Worm (Caenorhabditis elegans) whole organism, early embryonic: ENCODE results near the gene Y40A1A.3.
A peak's percentile ranks its signal among the peaks of the same experiment; 100 is the strongest.

Source experiments
- B0310.2 ChIP-seq: sonication (generic microtip); optimal IDR thresholded peaks from 2 replicates; lab custom pipeline; 2016; ENCODE audit warnings: mild to moderate bottlenecking, missing genetic modification characterization, missing compliant biosample characterization
- F13C5.2 ChIP-seq: sonication (generic microtip); optimal IDR thresholded peaks from 2 replicates; lab custom pipeline; 2017; ENCODE audit warnings: mild to moderate bottlenecking, missing genetic modification characterization, inconsistent platforms, missing compliant biosample characterization
- aly-1 ChIP-seq: sonication (generic microtip); optimal IDR thresholded peaks from 2 replicates; lab custom pipeline; 2016; ENCODE audit warnings: missing genetic modification characterization, missing compliant biosample characterization
- ama-1 ChIP-seq: fragments of 150-350 bp; optimal IDR thresholded peaks from 2 replicates; lab custom pipeline; 2014
- ceh-13 ChIP-seq: fragments of 200-800 bp; sonication (Bioruptor generic); optimal IDR thresholded peaks from 2 replicates; lab custom pipeline; 2018; ENCODE audit warnings: mild to moderate bottlenecking, missing genetic modification characterization, missing compliant biosample characterization
- ceh-36 ChIP-seq: sonication (generic microtip); optimal IDR thresholded peaks from 2 replicates; lab custom pipeline; 2016; ENCODE audit warnings: missing genetic modification characterization, inconsistent platforms, missing compliant biosample characterization
- ets-7 ChIP-seq: sonication (generic microtip); optimal IDR thresholded peaks from 2 replicates; lab custom pipeline; 2016; ENCODE audit warnings: missing genotype, missing genetic modification characterization, missing compliant biosample characterization
- flt-1 ChIP-seq: fragments of 200-800 bp; sonication (Bioruptor generic); IDR thresholded peaks from 2 replicates; pipeline ENCODE4 v1.3.6; 2022; ENCODE audit warnings: missing genetic modification characterization, missing compliant biosample characterization
- hmbx-1 ChIP-seq: sonication (generic microtip); optimal IDR thresholded peaks from 2 replicates; lab custom pipeline; 2016; ENCODE audit warnings: mild to moderate bottlenecking, missing genetic modification characterization, missing compliant biosample characterization
- hmg-4 ChIP-seq: fragments of 200-800 bp; sonication (Bioruptor generic); optimal IDR thresholded peaks from 2 replicates; lab custom pipeline; 2018; ENCODE audit warnings: mild to moderate bottlenecking, missing genetic modification characterization, missing compliant biosample characterization
- hnd-1 ChIP-seq: sonication (generic microtip); optimal IDR thresholded peaks from 2 replicates; lab custom pipeline; 2016; ENCODE audit warnings: missing genetic modification characterization, missing compliant biosample characterization
- pes-1 ChIP-seq: fragments of 200-800 bp; sonication (Bioruptor generic); IDR thresholded peaks from 2 replicates; pipeline ENCODE4 v1.3.6; 2022; ENCODE audit warnings: missing genetic modification reagents, missing genetic modification characterization, missing compliant biosample characterization
- scrt-1 ChIP-seq: fragments of 200-800 bp; sonication (Bioruptor generic); IDR thresholded peaks from 2 replicates; pipeline ENCODE4 v1.3.6; 2022; ENCODE audit warnings: missing genetic modification characterization, missing compliant biosample characterization
- sea-1 ChIP-seq: fragments of 200-800 bp; sonication (Bioruptor generic); conservative IDR thresholded peaks from 2 replicates; pipeline ENCODE4 v1.3.6; 2022; ENCODE audit warnings: missing genetic modification characterization, missing compliant biosample characterization
- tbx-11 ChIP-seq: fragments of 200-800 bp; sonication (Bioruptor generic); IDR thresholded peaks from 2 replicates; pipeline ENCODE4 v1.3.6; 2022; ENCODE audit warnings: missing genetic modification characterization, missing compliant biosample characterization
- tbx-37 ChIP-seq: fragments of 200-800 bp; sonication (Bioruptor generic); conservative IDR thresholded peaks from 2 replicates; pipeline ENCODE4 v1.3.6; 2022; ENCODE audit warnings: missing genetic modification reagents, missing genetic modification characterization, missing compliant biosample characterization
- tra-4 ChIP-seq: sonication (generic microtip); optimal IDR thresholded peaks from 2 replicates; lab custom pipeline; 2017; ENCODE audit warnings: missing genetic modification characterization, missing compliant biosample characterization

The Y40A1A.3 gene

DNA sequence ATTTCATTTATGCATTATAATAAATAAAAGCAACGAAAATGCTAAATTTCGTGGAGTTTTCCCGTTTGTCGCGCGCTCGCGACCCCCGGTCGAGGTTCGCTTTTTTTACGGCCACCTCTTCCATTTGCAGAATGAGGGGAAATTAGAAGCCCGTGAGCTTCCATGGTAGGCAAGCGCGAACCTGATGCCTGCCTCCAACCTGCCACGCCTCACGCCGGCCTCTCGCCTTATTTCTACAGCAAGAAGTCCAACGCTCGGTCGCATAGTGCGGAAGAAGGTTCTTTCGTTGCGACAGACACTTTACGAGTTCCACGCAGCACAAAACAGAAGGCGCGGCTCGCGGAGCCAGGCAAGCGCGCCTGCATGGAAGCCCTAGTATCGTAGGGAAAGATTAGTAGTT, 26.2 kb downstream of the Y40A1A.3 start:
- TF ChIP-seq pes-1 (GFP tag; lab: Robert Waterston, UW) (no peak), ceh-36 (tag; lab: Kevin White, UChicago) (no peak), hmg-4 (GFP tag; lab: Kevin White, UChicago) (no peak), hmbx-1 (tag; lab: Kevin White, UChicago) (no peak), F13C5.2 (no peak), hnd-1 (tag; lab: Kevin White, UChicago) (no peak), tbx-11 (GFP tag; lab: Robert Waterston, UW) (no peak), sea-1 (GFP tag; lab: Robert Waterston, UW) (no peak), ama-1 (lab: Kevin White, UChicago) (no peak), scrt-1 (GFP tag; lab: Robert Waterston, UW) (no peak), aly-1 (tag; lab: Kevin White, UChicago) (no peak), ets-7 (no peak), tra-4 (tag; lab: Kevin White, UChicago) (no peak), ceh-13 (GFP tag; lab: Kevin White, UChicago) (no peak), tbx-37 (GFP tag; lab: Robert Waterston, UW) (no peak), B0310.2 (tag; lab: Kevin White, UChicago) (no peak)

DNA sequence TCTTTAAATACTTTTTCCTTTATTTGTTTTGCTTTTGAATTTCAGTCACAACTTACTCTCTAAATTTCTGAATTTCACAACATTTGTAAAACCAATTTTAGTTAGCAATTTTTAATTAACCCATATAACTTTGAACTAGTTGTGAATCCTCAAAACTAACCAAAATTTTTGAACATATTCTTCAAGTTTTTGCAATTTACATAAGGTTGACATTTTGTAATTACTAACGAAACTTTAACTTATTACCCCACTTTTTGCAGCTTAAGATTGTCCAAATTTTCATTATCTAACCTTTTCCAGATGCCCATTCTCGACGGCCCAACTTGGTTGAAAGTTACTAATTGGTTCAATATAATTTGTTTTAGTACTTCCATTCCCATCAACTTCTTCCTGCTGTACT, 28.3 kb downstream of the Y40A1A.3 start, which contains the start of gene str-79:
Gene str-79 (plus strand): TSS at position 301 of the 400 bp plus-strand sequence.
- TF ChIP-seq ama-1 (lab: Kevin White, UChicago) (no peak), aly-1 (tag; lab: Kevin White, UChicago) (no peak), sea-1 (GFP tag; lab: Robert Waterston, UW) (no peak), ceh-36 (tag; lab: Kevin White, UChicago) (no peak), B0310.2 (tag; lab: Kevin White, UChicago) (no peak), scrt-1 (GFP tag; lab: Robert Waterston, UW) (no peak), F13C5.2 (no peak), tbx-37 (GFP tag; lab: Robert Waterston, UW) (no peak), tra-4 (tag; lab: Kevin White, UChicago) (no peak), tbx-11 (GFP tag; lab: Robert Waterston, UW) (no peak), ets-7 (no peak)

- TF ChIP-seq tra-4 (tag; lab: Kevin White, UChicago) (no peak), B0310.2 (tag; lab: Kevin White, UChicago) (no peak), aly-1 (tag; lab: Kevin White, UChicago) (no peak), pes-1 (GFP tag; lab: Robert Waterston, UW) (no peak), hnd-1 (tag; lab: Kevin White, UChicago) (no peak), F13C5.2 (peak; percentile 29), tbx-11 (GFP tag; lab: Robert Waterston, UW) (no peak)
Observed at ce11 chrX:1964828-1965227, 33.0 kb downstream of the Y40A1A.3 start.

- no peak for TF ChIP-seq tra-4 (tag; lab: Kevin White, UChicago)
- TF ChIP-seq ets-7 = no peak
- TF ChIP-seq hmbx-1 (tag; lab: Kevin White, UChicago) = no peak
- TF ChIP-seq pes-1 (GFP tag; lab: Robert Waterston, UW) = no peak
- no peak for TF ChIP-seq sea-1 (GFP tag; lab: Robert Waterston, UW)
- TF ChIP-seq hnd-1 (tag; lab: Kevin White, UChicago) = no peak
- TF ChIP-seq scrt-1 (GFP tag; lab: Robert Waterston, UW) = no peak
- no peak for TF ChIP-seq B0310.2 (tag; lab: Kevin White, UChicago)
Observed at ce11 chrX:1964411-1964810, 33.4 kb downstream of the Y40A1A.3 start.

DNA sequence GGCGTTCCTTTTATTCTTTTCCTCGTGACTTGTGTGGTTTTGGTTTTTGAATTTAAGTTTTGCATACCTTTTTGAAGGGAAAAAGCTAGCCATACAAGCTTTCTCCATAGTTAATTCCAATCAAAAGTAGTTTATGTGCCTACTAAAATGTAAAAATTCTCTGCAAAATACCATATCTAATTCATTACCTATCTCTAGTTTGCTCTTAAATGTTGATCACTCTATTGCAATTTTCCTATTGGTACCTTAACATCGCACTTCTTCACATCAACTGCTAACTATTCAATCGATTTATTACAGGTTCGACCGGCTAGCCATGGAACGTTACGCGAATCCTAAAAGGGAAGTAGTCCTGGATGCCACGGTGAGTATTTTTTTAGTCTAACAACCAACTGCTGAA, 35.6 kb downstream of the Y40A1A.3 start, which contains the start of gene F52D2.7:
Gene F52D2.7 (plus strand): TSS at position 301 of the 400 bp plus-strand sequence.
- TF ChIP-seq scrt-1 (GFP tag; lab: Robert Waterston, UW) (no peak), hnd-1 (tag; lab: Kevin White, UChicago) (no peak), aly-1 (tag; lab: Kevin White, UChicago) (no peak), tbx-11 (GFP tag; lab: Robert Waterston, UW) (no peak), hmbx-1 (tag; lab: Kevin White, UChicago) (no peak), ets-7 (no peak), hmg-4 (GFP tag; lab: Kevin White, UChicago) (no peak), ceh-13 (GFP tag; lab: Kevin White, UChicago) (no peak), F13C5.2 (no peak), tbx-37 (GFP tag; lab: Robert Waterston, UW) (no peak), flt-1 (GFP tag; lab: Robert Waterston, UW) (no peak), tra-4 (tag; lab: Kevin White, UChicago) (no peak)

DNA sequence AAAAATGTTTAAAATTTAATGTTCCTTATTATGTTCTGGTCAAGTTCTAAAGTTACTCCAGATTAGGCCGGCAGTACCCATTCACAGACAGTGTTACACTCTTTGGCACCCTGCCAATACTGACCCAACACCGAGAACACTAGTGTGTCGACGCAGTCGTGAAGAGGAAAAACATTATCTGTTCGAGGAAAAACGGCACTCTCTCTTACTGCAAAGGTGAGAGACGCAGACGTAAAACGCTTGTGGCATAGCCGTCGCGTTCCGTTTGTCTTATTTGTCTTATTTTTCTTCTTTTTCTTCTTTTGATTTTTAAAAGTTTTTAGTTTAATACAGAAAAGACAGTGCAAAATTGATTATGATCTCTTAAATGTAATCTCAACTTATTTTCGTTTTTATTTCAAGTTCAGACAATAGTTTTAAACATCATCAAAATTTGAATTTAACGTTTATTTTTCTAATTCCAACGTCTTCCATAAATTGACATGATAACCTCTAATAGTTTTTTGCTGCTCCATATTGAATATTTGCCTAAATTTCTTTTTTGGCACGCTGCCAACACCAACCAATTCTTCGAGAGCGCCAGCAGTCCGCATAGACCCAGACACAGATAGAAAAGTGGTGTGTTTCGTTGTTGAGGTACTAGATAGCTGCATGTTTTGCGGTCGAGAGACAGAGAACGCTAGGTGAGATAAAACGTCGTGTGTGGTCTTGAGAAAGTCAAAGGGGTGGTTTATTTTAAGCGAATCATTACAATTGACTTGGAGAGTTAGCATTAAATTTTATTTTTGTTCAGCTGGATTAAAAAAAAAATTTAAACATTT, 36.7 kb downstream of the Y40A1A.3 start:
- TF ChIP-seq tbx-37 (GFP tag; lab: Robert Waterston, UW) (no peak), flt-1 (GFP tag; lab: Robert Waterston, UW) (no peak)

DNA sequence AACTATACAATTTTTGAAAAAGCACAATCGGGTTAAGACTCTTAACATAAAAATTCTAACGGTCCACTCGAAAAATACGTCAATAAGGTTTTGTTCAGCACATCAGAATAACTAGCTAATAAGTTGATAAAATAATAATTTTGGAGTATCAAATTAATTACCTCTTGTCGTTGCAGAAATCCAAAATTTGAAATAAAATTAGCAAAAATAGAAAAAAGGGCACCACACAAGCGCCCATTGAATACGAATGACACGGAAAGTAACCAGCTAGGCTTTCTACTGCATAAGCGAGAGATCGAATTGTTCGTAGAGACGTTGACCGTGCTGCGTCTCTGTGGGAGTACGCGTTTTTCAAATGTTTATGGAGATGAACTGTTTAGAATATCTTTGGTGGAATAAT, 38.8 kb downstream of the Y40A1A.3 start:
- TF ChIP-seq scrt-1 (GFP tag; lab: Robert Waterston, UW) (no peak), hmg-4 (GFP tag; lab: Kevin White, UChicago) (no peak), pes-1 (GFP tag; lab: Robert Waterston, UW) (no peak), tbx-37 (GFP tag; lab: Robert Waterston, UW) (no peak), tra-4 (tag; lab: Kevin White, UChicago) (no peak), hmbx-1 (tag; lab: Kevin White, UChicago) (no peak), ceh-36 (tag; lab: Kevin White, UChicago) (no peak), flt-1 (GFP tag; lab: Robert Waterston, UW) (no peak), hnd-1 (tag; lab: Kevin White, UChicago) (no peak), tbx-11 (GFP tag; lab: Robert Waterston, UW) (no peak), B0310.2 (tag; lab: Kevin White, UChicago) (no peak), sea-1 (GFP tag; lab: Robert Waterston, UW) (no peak), ama-1 (lab: Kevin White, UChicago) (no peak), aly-1 (tag; lab: Kevin White, UChicago) (no peak)
